Worm (Caenorhabditis elegans) whole organism, young adult: ENCODE results near the gene lurp-2.

ENCODE experiments used
- C06A6.2 ChIP-seq: fragments of 200-800 bp; sonication (Bioruptor generic); conservative IDR thresholded peaks from 2 replicates; pipeline ENCODE4 v1.3.6; 2022; ENCODE audit warnings: missing genetic modification characterization, missing compliant biosample characterization
- F33H1.4 ChIP-seq: fragments of 200-800 bp; sonication (Bioruptor generic); IDR thresholded peaks from 2 replicates; pipeline ENCODE4 v1.3.6; 2022; ENCODE audit warnings: missing genetic modification reagents, missing genetic modification characterization, missing compliant biosample characterization
- K12H6.12 ChIP-seq: fragments of 200-800 bp; sonication (Bioruptor generic); optimal IDR thresholded peaks from 2 replicates; lab custom pipeline; 2018; ENCODE audit warnings: mild to moderate bottlenecking, missing genetic modification characterization, missing compliant biosample characterization
- ceh-27 ChIP-seq: fragments of 200-800 bp; sonication (Bioruptor generic); optimal IDR thresholded peaks from 2 replicates; lab custom pipeline; 2018; ENCODE audit warnings: mild to moderate bottlenecking, missing genetic modification characterization, moderate library complexity, missing compliant biosample characterization
- dpff-1 ChIP-seq: sonication (generic microtip); optimal IDR thresholded peaks from 2 replicates; lab custom pipeline; 2017; ENCODE audit warnings: mild to moderate bottlenecking, missing genetic modification characterization, missing compliant biosample characterization
- dpl-1 ChIP-seq: fragments of 150-350 bp; optimal IDR thresholded peaks from 2 replicates; lab custom pipeline; 2014; ENCODE audit warnings: missing biosample characterization, missing genetic modification reagents, missing genetic modification characterization
- hlh-12 ChIP-seq: sonication (generic microtip); optimal IDR thresholded peaks from 2 replicates; lab custom pipeline; 2016; ENCODE audit warnings: missing genetic modification characterization, missing compliant biosample characterization
- lir-1 ChIP-seq: fragments of 200-800 bp; sonication (Bioruptor generic); conservative IDR thresholded peaks from 2 replicates; pipeline ENCODE4 v1.3.6; 2022; ENCODE audit warnings: missing genetic modification reagents, missing genetic modification characterization, missing compliant biosample characterization
- mcd-1 ChIP-seq: fragments of 200-800 bp; sonication (Bioruptor generic); IDR thresholded peaks from 2 replicates; pipeline ENCODE4 v1.3.6; 2022; ENCODE audit warnings: missing genetic modification reagents, missing genetic modification characterization, missing compliant biosample characterization
- nhr-90 ChIP-seq: sonication (generic microtip); optimal IDR thresholded peaks from 2 replicates; lab custom pipeline; 2016; ENCODE audit warnings: missing genotype, mild to moderate bottlenecking, missing genetic modification characterization, missing compliant biosample characterization
- repo-1 ChIP-seq: sonication (generic microtip); optimal IDR thresholded peaks from 2 replicates; lab custom pipeline; 2017; ENCODE audit warnings: mild to moderate bottlenecking, missing genetic modification characterization, missing compliant biosample characterization
- somi-1 ChIP-seq: fragments of 200-800 bp; sonication (Bioruptor generic); optimal IDR thresholded peaks from 2 replicates; lab custom pipeline; 2018; ENCODE audit warnings: mild to moderate bottlenecking, missing genetic modification characterization, missing compliant biosample characterization
- tlf-1 ChIP-seq: fragments of 200-800 bp; sonication (Bioruptor generic); optimal IDR thresholded peaks from 2 replicates; lab custom pipeline; 2018; ENCODE audit warnings: mild to moderate bottlenecking, missing genetic modification characterization, missing compliant biosample characterization
- zim-3 ChIP-seq: sonication (generic microtip); optimal IDR thresholded peaks from 2 replicates; lab custom pipeline; 2017; ENCODE audit warnings: mild to moderate bottlenecking, missing genetic modification characterization, moderate library complexity, missing compliant biosample characterization

ce11 chrV:13455448-13455847 lies 2.0 kb downstream of the lurp-2 start, which contains the start of gene lurp-3:
- no peak for TF ChIP-seq nhr-90 (tag; lab: Kevin White, UChicago)
- no peak for TF ChIP-seq lir-1 (GFP tag; lab: Robert Waterston, UW)
- no peak for TF ChIP-seq dpff-1 (tag; lab: Kevin White, UChicago)
- TF ChIP-seq hlh-12 (tag; lab: Kevin White, UChicago): no peak
- TF ChIP-seq F33H1.4 (GFP tag; lab: Robert Waterston, UW): no peak
- no peak for TF ChIP-seq C06A6.2 (GFP tag; lab: Robert Waterston, UW)
- no peak for TF ChIP-seq somi-1 (GFP tag; lab: Kevin White, UChicago)
- TF ChIP-seq dpl-1 (GFP tag; lab: Kevin White, UChicago): no peak
- TF ChIP-seq K12H6.12 (tag; lab: Kevin White, UChicago): no peak
- no peak for TF ChIP-seq tlf-1
- TF ChIP-seq ceh-27 (GFP tag; lab: Kevin White, UChicago): no peak
- no peak for TF ChIP-seq mcd-1 (GFP tag; lab: Robert Waterston, UW)
- no peak for TF ChIP-seq repo-1 (tag; lab: Kevin White, UChicago)
- no peak for TF ChIP-seq zim-3 (tag; lab: Kevin White, UChicago)
